Worm (Caenorhabditis elegans) whole organism, young adult: ENCODE results near the gene Y76B12C.3.

Source experiments
- ceh-40 ChIP-seq: fragments of 200-800 bp; sonication (Bioruptor generic); IDR thresholded peaks from 2 replicates; pipeline ENCODE4 v1.3.6; 2022; ENCODE audit warnings: missing genetic modification characterization, missing compliant biosample characterization
- dpl-1 ChIP-seq: fragments of 150-350 bp; optimal IDR thresholded peaks from 2 replicates; lab custom pipeline; 2014; ENCODE audit warnings: missing biosample characterization, missing genetic modification reagents, missing genetic modification characterization
- lag-1 ChIP-seq: fragments of 200-800 bp; sonication (Bioruptor generic); IDR thresholded peaks from 2 replicates; pipeline ENCODE4 v1.3.6; 2022; ENCODE audit warnings: missing genetic modification reagents, missing genetic modification characterization, missing compliant biosample characterization

DNA sequence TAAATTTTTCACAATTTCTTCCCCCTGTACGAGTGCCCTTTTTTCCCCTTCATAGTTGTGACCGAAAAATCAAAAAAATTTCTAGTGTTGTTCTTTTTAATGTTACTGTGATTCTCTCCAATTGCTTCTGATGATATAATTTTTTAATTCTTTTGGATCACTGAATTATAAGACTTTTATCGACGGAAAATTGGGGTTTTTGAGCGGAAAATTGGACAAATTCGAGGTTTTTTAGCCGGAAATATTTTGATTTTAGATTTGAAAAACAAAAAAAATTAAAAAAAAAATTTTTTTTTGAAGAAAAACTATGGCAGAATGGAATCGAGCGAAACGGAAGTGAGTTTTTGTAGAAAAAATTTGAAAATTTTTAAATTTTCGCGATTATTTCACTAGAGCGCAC is 25.6 kb upstream of the Y76B12C.3 start, which contains the start of gene tsen-54:
- TF ChIP-seq lag-1 (GFP tag; lab: Robert Waterston, UW) (no peak), dpl-1 (GFP tag; lab: Kevin White, UChicago) (no peak), ceh-40 (no peak)
